Worm (Caenorhabditis elegans) whole organism, mixed stage, embryonic: Measurements from ENCODE around the gene srx-104.

Experiments
- M03D4.4 ChIP-seq: sonication (generic microtip); optimal IDR thresholded peaks from 2 replicates; lab custom pipeline; 2017; ENCODE audit warnings: mild to moderate bottlenecking, missing genetic modification characterization, missing compliant biosample characterization
- bed-3 ChIP-seq: fragments of 200-800 bp; sonication (Bioruptor generic); optimal IDR thresholded peaks from 3 replicates; lab custom pipeline; 2018; ENCODE audit warnings: mild to moderate bottlenecking, missing genetic modification characterization, moderate library complexity, missing compliant biosample characterization
- blmp-1 ChIP-seq: fragments of 150-350 bp; optimal IDR thresholded peaks from 2 replicates; lab custom pipeline; 2014; ENCODE audit warnings: missing biosample characterization, missing genetic modification characterization
- ceh-39 ChIP-seq: fragments of 150-350 bp; optimal IDR thresholded peaks from 2 replicates; lab custom pipeline; 2014; ENCODE audit warnings: missing biosample characterization, missing genetic modification characterization
- ceh-43 ChIP-seq: fragments of 200-800 bp; sonication (Bioruptor generic); optimal IDR thresholded peaks from 2 replicates; lab custom pipeline; 2018; ENCODE audit warnings: mild to moderate bottlenecking, missing genetic modification characterization, moderate library complexity, missing compliant biosample characterization
- ceh-83 ChIP-seq: fragments of 200-800 bp; sonication (Bioruptor generic); optimal IDR thresholded peaks from 2 replicates; lab custom pipeline; 2018; ENCODE audit warnings: mild to moderate bottlenecking, missing genetic modification characterization, missing compliant biosample characterization
- ces-1 ChIP-seq: fragments of 150-350 bp; optimal IDR thresholded peaks from 2 replicates; lab custom pipeline; 2014; ENCODE audit warnings: missing biosample characterization, missing genetic modification reagents, missing genetic modification characterization
- cnd-1 ChIP-seq: fragments of 200-800 bp; sonication (Bioruptor generic); optimal IDR thresholded peaks from 2 replicates; lab custom pipeline; 2018; ENCODE audit warnings: mild to moderate bottlenecking, missing genetic modification characterization, missing compliant biosample characterization
- drap-1 ChIP-seq: fragments of 200-800 bp; sonication (Bioruptor generic); optimal IDR thresholded peaks from 3 replicates; lab custom pipeline; 2018; ENCODE audit warnings: mild to moderate bottlenecking, missing genetic modification characterization, missing compliant biosample characterization
- elt-1 ChIP-seq: sonication (generic microtip); optimal IDR thresholded peaks from 2 replicates; lab custom pipeline; 2017; ENCODE audit warnings: missing genetic modification characterization, mild to moderate bottlenecking, missing compliant biosample characterization, antibody characterized with exemption, moderate library complexity, borderline replicate concordance; ENCODE audit not compliant: insufficient read depth
- elt-3 ChIP-seq: fragments of 150-350 bp; optimal IDR thresholded peaks from 2 replicates; lab custom pipeline; 2014; ENCODE audit warnings: missing biosample characterization, missing genetic modification characterization
- flh-1 ChIP-seq: fragments of 200-800 bp; sonication (Bioruptor generic); optimal IDR thresholded peaks from 2 replicates; lab custom pipeline; 2018; ENCODE audit warnings: mild to moderate bottlenecking, missing genetic modification characterization, moderate library complexity, missing compliant biosample characterization
- ham-2 ChIP-seq: fragments of 200-800 bp; sonication (Bioruptor generic); optimal IDR thresholded peaks from 2 replicates; lab custom pipeline; 2018; ENCODE audit warnings: mild to moderate bottlenecking, missing genetic modification characterization, missing compliant biosample characterization
- hlh-1 ChIP-seq: fragments of 150-350 bp; optimal IDR thresholded peaks from 2 replicates; lab custom pipeline; 2014; ENCODE audit warnings: missing biosample characterization, missing genetic modification reagents, missing genetic modification characterization
- lin-13 ChIP-seq: fragments of 150-350 bp; optimal IDR thresholded peaks from 2 replicates; lab custom pipeline; 2014; ENCODE audit warnings: missing biosample characterization, missing genetic modification characterization
- lin-32 ChIP-seq: fragments of 200-800 bp; sonication (Bioruptor generic); optimal IDR thresholded peaks from 2 replicates; lab custom pipeline; 2018; ENCODE audit warnings: mild to moderate bottlenecking, missing genetic modification characterization, missing compliant biosample characterization
- mab-5 ChIP-seq: fragments of 150-350 bp; optimal IDR thresholded peaks from 2 replicates; lab custom pipeline; 2014; ENCODE audit warnings: missing biosample characterization, missing genetic modification characterization
- mep-1 ChIP-seq: fragments of 150-350 bp; optimal IDR thresholded peaks from 2 replicates; lab custom pipeline; 2017; ENCODE audit warnings: missing biosample characterization, missing genetic modification reagents, missing genetic modification characterization, inconsistent platforms
- mls-2 ChIP-seq: sonication (generic microtip); optimal IDR thresholded peaks from 2 replicates; lab custom pipeline; 2016; ENCODE audit warnings: mild to moderate bottlenecking, missing genetic modification characterization, moderate library complexity, missing compliant biosample characterization
- nhr-12 ChIP-seq: fragments of 150-350 bp; optimal IDR thresholded peaks from 2 replicates; lab custom pipeline; 2014; ENCODE audit warnings: missing biosample characterization, missing genetic modification characterization
- nhr-237 ChIP-seq: fragments of 150-350 bp; optimal IDR thresholded peaks from 2 replicates; lab custom pipeline; 2014; ENCODE audit warnings: missing biosample characterization, missing genetic modification characterization
- nhr-28 ChIP-seq: fragments of 150-350 bp; optimal IDR thresholded peaks from 2 replicates; lab custom pipeline; 2014; ENCODE audit warnings: missing biosample characterization, missing genetic modification characterization
- nhr-76 ChIP-seq: sonication (generic microtip); optimal IDR thresholded peaks from 2 replicates; lab custom pipeline; 2017; ENCODE audit warnings: missing biosample characterization, missing genetic modification characterization
- pha-4 ChIP-seq: fragments of 150-350 bp; optimal IDR thresholded peaks from 2 replicates; lab custom pipeline; 2018; ENCODE audit warnings: missing biosample characterization, missing genetic modification reagents, missing genetic modification characterization
- sem-2 ChIP-seq: fragments of 200-800 bp; sonication (Bioruptor generic); optimal IDR thresholded peaks from 2 replicates; lab custom pipeline; 2018; ENCODE audit warnings: mild to moderate bottlenecking, missing genetic modification characterization, missing compliant biosample characterization
- snpc-4 ChIP-seq: fragments of 150-350 bp; optimal IDR thresholded peaks from 2 replicates; lab custom pipeline; 2014; ENCODE audit warnings: missing biosample characterization, missing genetic modification characterization
- sptf-1 ChIP-seq: sonication (generic microtip); optimal IDR thresholded peaks from 2 replicates; lab custom pipeline; 2017; ENCODE audit warnings: mild to moderate bottlenecking, missing genetic modification characterization, moderate library complexity, missing compliant biosample characterization
- tbx-8 ChIP-seq: fragments of 200-800 bp; sonication (Bioruptor generic); optimal IDR thresholded peaks from 2 replicates; lab custom pipeline; 2018; ENCODE audit warnings: mild to moderate bottlenecking, missing genetic modification characterization, moderate library complexity, missing compliant biosample characterization
- unc-120 ChIP-seq: sonication (generic microtip); optimal IDR thresholded peaks from 2 replicates; lab custom pipeline; 2017; ENCODE audit warnings: missing genetic modification characterization, missing compliant biosample characterization; ENCODE audit not compliant: poor library complexity, severe bottlenecking
- unc-39 ChIP-seq: fragments of 150-350 bp; optimal IDR thresholded peaks from 2 replicates; lab custom pipeline; 2014; ENCODE audit warnings: missing biosample characterization, missing genetic modification characterization
- unc-62 ChIP-seq: fragments of 150-350 bp; optimal IDR thresholded peaks from 2 replicates; lab custom pipeline; 2014; ENCODE audit warnings: missing biosample characterization, missing genetic modification reagents, missing genetic modification characterization
- ztf-11 ChIP-seq: fragments of 150-350 bp; optimal IDR thresholded peaks from 2 replicates; lab custom pipeline; 2014; ENCODE audit warnings: missing biosample characterization, missing genetic modification characterization

The srx-104 gene

DNA sequence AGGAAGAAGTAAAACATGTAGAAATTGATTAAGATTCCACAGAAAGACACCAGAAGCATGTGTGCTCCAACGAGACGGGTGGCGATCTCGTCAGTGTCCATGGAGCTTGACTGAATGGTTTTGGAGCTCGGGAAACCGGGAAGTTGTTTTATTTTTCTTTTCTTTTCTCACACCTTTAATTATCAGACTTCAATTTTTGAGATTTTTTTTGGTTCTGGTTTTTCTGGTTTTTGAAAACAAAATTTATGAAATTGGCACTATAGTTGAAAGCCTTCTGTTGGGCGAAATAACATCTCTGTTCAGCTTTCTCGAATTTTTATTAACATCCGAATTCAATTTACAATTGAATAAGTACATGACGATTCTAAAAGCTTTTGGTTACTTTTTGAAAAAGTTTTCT lies at the start of gene srx-104:
Gene srx-104, minus strand, starts transcription at position 101 of the 400 bp plus-strand sequence.
- TF ChIP-seq flh-1 (GFP tag; lab: Kevin White, UChicago) (no peak), elt-1 (tag; lab: Kevin White, UChicago) (no peak), bed-3 (no peak), ces-1 (GFP tag; lab: Kevin White, UChicago) (no peak), lin-32 (no peak), cnd-1 (tag; lab: Kevin White, UChicago) (no peak), blmp-1 (no peak), snpc-4 (no peak), unc-120 (tag; lab: Kevin White, UChicago) (no peak), ceh-83 (GFP tag; lab: Kevin White, UChicago) (no peak), ceh-43 (GFP tag; lab: Kevin White, UChicago) (no peak), ceh-39 (tag; lab: Kevin White, UChicago) (no peak)

DNA sequence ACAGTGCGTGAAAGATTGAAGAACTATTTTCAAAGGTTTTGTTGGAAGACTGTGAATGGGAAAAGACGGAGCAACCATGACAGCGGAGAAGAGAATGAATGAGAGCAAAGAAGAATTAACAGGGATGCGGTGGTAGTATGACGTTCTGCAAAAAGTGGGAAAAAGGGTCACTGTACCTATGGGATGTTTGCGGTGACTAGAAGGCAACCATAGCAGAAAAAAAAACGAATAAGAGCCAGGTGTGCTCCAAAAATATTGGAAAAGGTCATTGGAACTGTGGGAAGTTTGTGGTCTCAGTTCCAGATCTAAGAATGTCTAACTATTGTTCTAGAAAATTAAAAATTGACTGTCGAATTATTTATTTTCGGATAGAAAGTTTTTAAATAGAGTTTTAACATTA lies 49.2 kb upstream of the srx-104 start, which contains the start of gene fbxb-90:
Gene fbxb-90, minus strand, starts transcription at position 101 of the 400 bp plus-strand sequence.
- TF ChIP-seq snpc-4 (no peak), ztf-11 (tag; lab: Kevin White, UChicago) (no peak), sem-2 (no peak), unc-39 (tag; lab: Kevin White, UChicago) (no peak), ceh-83 (GFP tag; lab: Kevin White, UChicago) (no peak), elt-3 (no peak), sptf-1 (tag; lab: Kevin White, UChicago) (no peak), flh-1 (GFP tag; lab: Kevin White, UChicago) (no peak)

DNA sequence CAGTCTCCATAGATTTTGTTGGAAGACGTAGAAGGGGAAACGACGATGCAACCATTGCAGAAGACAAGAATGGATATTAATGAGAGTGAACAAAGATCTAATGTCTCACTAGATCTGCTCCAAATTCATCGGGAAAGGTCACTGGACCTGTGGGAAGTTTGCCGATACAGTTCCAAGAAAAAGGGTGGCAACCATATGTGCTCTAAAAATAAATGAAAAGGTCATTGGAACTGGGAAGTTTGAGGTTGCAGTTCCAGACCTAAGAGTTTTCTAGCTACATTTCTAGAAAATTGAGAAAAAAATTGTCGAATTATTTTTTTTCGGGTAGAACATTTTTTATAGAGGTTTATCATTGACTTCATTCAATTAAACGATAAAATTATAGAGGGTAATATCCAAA lies 47.9 kb upstream of the srx-104 start, which contains the start of gene fbxb-92:
Gene fbxb-92, minus strand, starts transcription at position 101 of the 400 bp plus-strand sequence.
- no peak for TF ChIP-seq snpc-4
- no peak for TF ChIP-seq ham-2 (GFP tag; lab: Kevin White, UChicago)
- TF ChIP-seq ceh-39 (tag; lab: Kevin White, UChicago), result no peak
- TF ChIP-seq ztf-11 (tag; lab: Kevin White, UChicago), result no peak
- TF ChIP-seq unc-39 (tag; lab: Kevin White, UChicago), result no peak
- no peak for TF ChIP-seq ceh-83 (GFP tag; lab: Kevin White, UChicago)
- no peak for TF ChIP-seq lin-13
- no peak for TF ChIP-seq unc-120 (tag; lab: Kevin White, UChicago)
- no peak for TF ChIP-seq nhr-28 (tag; lab: Kevin White, UChicago)
- TF ChIP-seq bed-3, result no peak
- no peak for TF ChIP-seq hlh-1 (tag; lab: Kevin White, UChicago)
- no peak for TF ChIP-seq unc-62 (GFP tag; lab: Kevin White, UChicago)
- no peak for TF ChIP-seq blmp-1
- TF ChIP-seq pha-4, result no peak
- no peak for TF ChIP-seq nhr-237 (tag; lab: Kevin White, UChicago)
- no peak for TF ChIP-seq nhr-12
- TF ChIP-seq ces-1 (GFP tag; lab: Kevin White, UChicago), result no peak
- TF ChIP-seq M03D4.4, result no peak
- no peak for TF ChIP-seq ceh-43 (GFP tag; lab: Kevin White, UChicago)

DNA sequence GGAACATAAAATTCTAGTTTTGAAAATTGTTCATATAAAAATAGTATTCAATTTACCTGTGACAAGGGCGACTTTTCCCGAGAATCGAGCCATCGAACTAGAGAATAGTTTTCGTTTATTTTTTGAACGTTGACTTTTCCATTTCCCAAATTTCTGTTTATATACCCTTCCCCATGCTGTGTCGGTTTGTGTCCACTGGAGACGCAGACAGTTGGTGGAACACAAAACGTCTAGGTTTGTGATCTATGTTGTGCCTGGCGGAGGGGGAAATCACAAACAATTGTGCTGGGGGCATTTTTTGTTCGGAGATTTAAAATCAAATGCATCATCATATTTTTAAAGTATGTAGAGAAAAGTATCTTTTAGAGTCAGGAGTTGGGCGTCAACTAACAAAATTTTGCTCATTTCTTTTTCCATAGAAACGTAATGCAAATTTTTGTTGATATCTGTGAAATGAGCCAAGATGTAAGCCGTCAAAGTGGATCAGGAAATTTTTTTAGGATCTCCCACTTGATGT lies 44.3 kb upstream of the srx-104 start, which contains the start of gene nta-1:
Gene nta-1, minus strand, starts transcription at position 131 of the 517 bp plus-strand sequence.
- no peak for TF ChIP-seq ztf-11 (tag; lab: Kevin White, UChicago)
- TF ChIP-seq cnd-1 (tag; lab: Kevin White, UChicago), result no peak
- no peak for TF ChIP-seq nhr-76 (tag; lab: Kevin White, UChicago)
- TF ChIP-seq ceh-83 (GFP tag; lab: Kevin White, UChicago), result no peak
- TF ChIP-seq mep-1 (tag; lab: Kevin White, UChicago), result no peak
- no peak for TF ChIP-seq mls-2
- no peak for TF ChIP-seq unc-120 (tag; lab: Kevin White, UChicago)
- TF ChIP-seq unc-62 (GFP tag; lab: Kevin White, UChicago), result no peak
- no peak for TF ChIP-seq mab-5 (tag; lab: Kevin White, UChicago)
- no peak for TF ChIP-seq M03D4.4
- TF ChIP-seq tbx-8, result no peak
- TF ChIP-seq hlh-1 (tag; lab: Kevin White, UChicago), result no peak
- no peak for TF ChIP-seq drap-1 (GFP tag; lab: Kevin White, UChicago)
- no peak for TF ChIP-seq ces-1 (GFP tag; lab: Kevin White, UChicago)
- TF ChIP-seq lin-32, result no peak
